Fruit fly (Drosophila melanogaster): ENCODE results near the gene tal-1A.

DNA sequence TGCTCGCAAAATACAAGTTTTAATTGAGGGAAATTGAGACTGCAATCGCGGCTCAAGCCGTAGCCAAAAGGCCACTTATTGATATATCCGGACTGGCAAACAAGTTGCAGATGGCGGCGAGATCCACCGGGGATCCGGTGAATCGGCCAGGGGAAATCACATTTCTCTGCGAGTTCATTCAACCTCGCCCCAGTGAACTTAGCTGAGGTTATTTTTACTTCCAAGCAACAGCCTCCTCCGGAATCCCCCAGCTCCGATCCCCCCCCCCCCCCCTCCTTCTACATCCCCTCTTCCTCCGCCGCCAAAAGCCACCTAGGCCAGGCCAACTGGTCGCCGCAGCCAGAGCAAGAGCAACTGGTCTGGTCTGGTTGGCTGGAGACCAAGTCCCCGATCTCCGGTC lies 5.6 kb upstream of the tal-1A start:
- TF ChIP-seq CG3919 (GFP tag; optimal IDR thresholded peaks at IDR 0.05) = no peak
- TF ChIP-seq CG31627 (GFP tag; optimal IDR thresholded peaks at IDR 0.05) = no peak
- no peak for TF ChIP-seq fd59A (GFP tag; optimal IDR thresholded peaks at IDR 0.05)

Data from whole organism, prepupa.